Fruit fly (Drosophila melanogaster) whole organism, embryonic: ENCODE results near the gene gdl.

Source experiments
- Atf6 ChIP-seq: fragments of 200-800 bp; sonication (Bioruptor generic); IDR thresholded peaks from 2 replicates; pipeline ENCODE4 v1.3.6; 2022; ENCODE audit warnings: missing biosample characterization, missing genetic modification characterization
- Bdp1 ChIP-seq: fragments of 200-800 bp; sonication (Bioruptor generic); optimal IDR thresholded peaks from 3 replicates; lab custom pipeline; 2016; ENCODE audit warnings: missing biosample characterization, missing genetic modification characterization
- Bteb2 ChIP-seq: fragments of 200-800 bp; sonication (Bioruptor generic); optimal IDR thresholded peaks from 2 replicates; lab custom pipeline; 2016; ENCODE audit warnings: missing biosample characterization, missing genetic modification characterization
- CG10366 ChIP-seq: fragments of 200-800 bp; sonication (Bioruptor generic); IDR thresholded peaks from 2 replicates; pipeline ENCODE4 v1.3.6; 2022; ENCODE audit warnings: missing biosample characterization, missing genetic modification characterization
- CG11560 ChIP-seq: fragments of 200-800 bp; sonication (Bioruptor generic); IDR thresholded peaks from 3 replicates; pipeline ENCODE4 v1.3.6; 2022; ENCODE audit warnings: missing biosample characterization, missing genetic modification characterization
- CG14014 ChIP-seq: fragments of 200-800 bp; sonication (Bioruptor generic); IDR thresholded peaks from 2 replicates; pipeline ENCODE4 v1.3.6; 2022; ENCODE audit warnings: missing biosample characterization, missing genetic modification characterization
- CG14710 ChIP-seq: fragments of 200-800 bp; sonication (Bioruptor generic); optimal IDR thresholded peaks from 3 replicates; lab custom pipeline; 2019; ENCODE audit warnings: missing biosample characterization, mild to moderate bottlenecking, missing genetic modification characterization, moderate library complexity
- CG15011 ChIP-seq: fragments of 200-800 bp; sonication (Bioruptor generic); optimal IDR thresholded peaks from 3 replicates; lab custom pipeline; 2018; ENCODE audit warnings: missing biosample characterization, mild to moderate bottlenecking, missing genetic modification characterization
- CG15073 ChIP-seq: fragments of 200-800 bp; sonication (Bioruptor generic); optimal IDR thresholded peaks from 2 replicates; lab custom pipeline; 2016; ENCODE audit warnings: missing biosample characterization, missing genetic modification characterization
- CG15601 ChIP-seq: fragments of 200-800 bp; sonication (Bioruptor generic); optimal IDR thresholded peaks from 3 replicates; lab custom pipeline; 2019; ENCODE audit warnings: missing biosample characterization, mild to moderate bottlenecking, missing genetic modification characterization, moderate library complexity
- CG18476 ChIP-seq: fragments of 200-800 bp; sonication (Bioruptor generic); optimal IDR thresholded peaks from 2 replicates; lab custom pipeline; 2016; ENCODE audit warnings: missing biosample characterization, mild to moderate bottlenecking, missing genetic modification characterization
- CG18619 ChIP-seq: fragments of 200-800 bp; sonication (Bioruptor generic); optimal IDR thresholded peaks from 3 replicates; lab custom pipeline; 2017; ENCODE audit warnings: missing biosample characterization, mild to moderate bottlenecking, missing genetic modification characterization
- CG2712 ChIP-seq: fragments of 200-800 bp; optimal IDR thresholded peaks from 3 replicates; lab custom pipeline; 2019; ENCODE audit warnings: missing biosample characterization, mild to moderate bottlenecking, missing genetic modification characterization, moderate library complexity
- CG30431 ChIP-seq: fragments of 200-800 bp; sonication (Bioruptor generic); optimal IDR thresholded peaks from 2 replicates; lab custom pipeline; 2017; ENCODE audit warnings: missing biosample characterization, missing genetic modification characterization
- CG7987 ChIP-seq: fragments of 200-800 bp; sonication (Bioruptor generic); optimal IDR thresholded peaks from 2 replicates; lab custom pipeline; 2018; ENCODE audit warnings: missing biosample characterization, mild to moderate bottlenecking, missing genetic modification characterization, moderate library complexity
- CG8359 ChIP-seq: fragments of 200-800 bp; sonication (Bioruptor generic); optimal IDR thresholded peaks from 2 replicates; lab custom pipeline; 2017; ENCODE audit warnings: missing biosample characterization, mild to moderate bottlenecking, missing genetic modification characterization, borderline replicate concordance
- CG8924 ChIP-seq: fragments of 200-800 bp; optimal IDR thresholded peaks from 3 replicates; lab custom pipeline; 2019; ENCODE audit warnings: missing biosample characterization, mild to moderate bottlenecking, missing genetic modification characterization, moderate library complexity
- Camta ChIP-seq: fragments of 200-800 bp; sonication (Bioruptor generic); optimal IDR thresholded peaks from 2 replicates; lab custom pipeline; 2016; ENCODE audit warnings: missing biosample characterization, missing genetic modification characterization
- D19A ChIP-seq: fragments of 200-800 bp; optimal IDR thresholded peaks from 3 replicates; lab custom pipeline; 2019; ENCODE audit warnings: missing biosample characterization, mild to moderate bottlenecking, missing genetic modification characterization, moderate library complexity
- Drgx ChIP-seq: fragments of 200-800 bp; sonication (Bioruptor generic); IDR thresholded peaks from 2 replicates; pipeline ENCODE4 v1.3.6; 2022; ENCODE audit warnings: missing biosample characterization, missing genetic modification characterization
- GATAe ChIP-seq: fragments of 200-800 bp; sonication (Bioruptor generic); conservative IDR thresholded peaks from 2 replicates; pipeline ENCODE4 v1.3.6; 2022; ENCODE audit warnings: missing biosample characterization, missing genetic modification characterization
- H2.0 ChIP-seq: fragments of 200-800 bp; sonication (Bioruptor generic); IDR thresholded peaks from 2 replicates; pipeline ENCODE4 v1.3.6; 2022; ENCODE audit warnings: missing biosample characterization, missing genetic modification characterization
- HLH3B ChIP-seq: fragments of 200-800 bp; sonication (Bioruptor generic); IDR thresholded peaks from 2 replicates; pipeline ENCODE4 v1.3.6; 2022; ENCODE audit warnings: missing biosample characterization, missing genetic modification characterization
- Hr39 ChIP-seq: fragments of >200 bp; optimal IDR thresholded peaks from 2 replicates; lab custom pipeline; 2017
- MTF-1 ChIP-seq: fragments of 200-800 bp; sonication (Bioruptor generic); optimal IDR thresholded peaks from 2 replicates; lab custom pipeline; 2018; ENCODE audit warnings: missing biosample characterization, mild to moderate bottlenecking, missing genetic modification characterization, borderline replicate concordance
- Mes4 ChIP-seq: fragments of 200-800 bp; sonication (Bioruptor generic); optimal IDR thresholded peaks from 2 replicates; lab custom pipeline; 2016; ENCODE audit warnings: missing biosample characterization, missing genetic modification characterization
- Optix ChIP-seq: fragments of 200-800 bp; sonication (Bioruptor generic); IDR thresholded peaks from 3 replicates; pipeline ENCODE4 v1.3.6; 2022; ENCODE audit warnings: missing biosample characterization, missing genetic modification characterization
- Ravus ChIP-seq: fragments of 200-800 bp; sonication (Bioruptor generic); IDR thresholded peaks from 2 replicates; pipeline ENCODE4 v1.3.6; 2022; ENCODE audit warnings: missing biosample characterization, missing genetic modification characterization
- Six4 ChIP-seq: fragments of 200-800 bp; sonication (Bioruptor generic); optimal IDR thresholded peaks from 2 replicates; lab custom pipeline; 2016; ENCODE audit warnings: missing biosample characterization, missing genetic modification characterization
- ac ChIP-seq: fragments of 200-800 bp; sonication (Bioruptor generic); optimal IDR thresholded peaks from 3 replicates; lab custom pipeline; 2017; ENCODE audit warnings: missing biosample characterization, mild to moderate bottlenecking, missing genetic modification characterization
- btn ChIP-seq: fragments of 200-800 bp; sonication (Bioruptor generic); optimal IDR thresholded peaks from 2 replicates; lab custom pipeline; 2016; ENCODE audit warnings: missing biosample characterization, missing genetic modification characterization
- cad ChIP-seq: fragments of >200 bp; optimal IDR thresholded peaks from 2 replicates; lab custom pipeline; 2017; ENCODE audit warnings: missing biosample characterization, missing genetic modification characterization
- ci ChIP-seq: fragments of 200-800 bp; sonication (Bioruptor generic); IDR thresholded peaks from 3 replicates; pipeline ENCODE4 v1.3.6; 2022; ENCODE audit warnings: missing biosample characterization, missing genetic modification characterization
- croc ChIP-seq: fragments of 200-800 bp; sonication (Bioruptor generic); conservative IDR thresholded peaks from 3 replicates; pipeline ENCODE4 v1.3.6; 2022; ENCODE audit warnings: missing biosample characterization, missing genetic modification characterization
- cwo ChIP-seq: fragments of 200-800 bp; sonication (Bioruptor generic); optimal IDR thresholded peaks from 3 replicates; lab custom pipeline; 2017; ENCODE audit warnings: missing biosample characterization, missing genetic modification characterization, mild to moderate bottlenecking, moderate library complexity, missing genetic modification reagents
- dan ChIP-seq: fragments of 200-800 bp; sonication (Bioruptor generic); IDR thresholded peaks from 2 replicates; pipeline ENCODE4 v1.3.6; 2022; ENCODE audit warnings: missing biosample characterization, missing genetic modification characterization
- dmrt99B ChIP-seq: fragments of 200-800 bp; sonication (Bioruptor generic); optimal IDR thresholded peaks from 2 replicates; lab custom pipeline; 2018; ENCODE audit warnings: missing biosample characterization, mild to moderate bottlenecking, missing genetic modification characterization, moderate library complexity
- exex ChIP-seq: fragments of 200-800 bp; sonication (Bioruptor generic); optimal IDR thresholded peaks from 4 replicates; lab custom pipeline; 2018; ENCODE audit warnings: missing biosample characterization, mild to moderate bottlenecking, missing genetic modification characterization, moderate library complexity
- gcm ChIP-seq: fragments of 200-800 bp; sonication (Bioruptor generic); optimal IDR thresholded peaks from 2 replicates; lab custom pipeline; 2019; ENCODE audit warnings: missing biosample characterization, mild to moderate bottlenecking, missing genetic modification characterization, moderate library complexity
- gem ChIP-seq: fragments of 200-800 bp; sonication (Bioruptor generic); optimal IDR thresholded peaks from 2 replicates; lab custom pipeline; 2019; ENCODE audit warnings: missing biosample characterization, mild to moderate bottlenecking, missing genetic modification characterization, moderate library complexity
- gfzf ChIP-seq: fragments of 200-800 bp; sonication (Bioruptor generic); optimal IDR thresholded peaks from 2 replicates; lab custom pipeline; 2016; ENCODE audit warnings: missing biosample characterization, mild to moderate bottlenecking, missing genetic modification characterization, moderate library complexity
- gsb-n ChIP-seq: fragments of 200-800 bp; sonication (Bioruptor generic); optimal IDR thresholded peaks from 3 replicates; lab custom pipeline; 2018; ENCODE audit warnings: missing biosample characterization, mild to moderate bottlenecking, missing genetic modification characterization
- nom ChIP-seq: fragments of 200-800 bp; sonication (Bioruptor generic); optimal IDR thresholded peaks from 2 replicates; lab custom pipeline; 2017; ENCODE audit warnings: missing biosample characterization, missing genetic modification characterization, mild to moderate bottlenecking, moderate library complexity, missing genetic modification reagents
- pfk ChIP-seq: fragments of 200-800 bp; sonication (Bioruptor generic); optimal IDR thresholded peaks from 2 replicates; lab custom pipeline; 2018; ENCODE audit warnings: missing biosample characterization, mild to moderate bottlenecking, missing genetic modification characterization, moderate library complexity
- sc ChIP-seq, 3 experiments: fragments of >200 bp in 2 of 3; fragments of 200-800 bp in 1 of 3; sonication (Bioruptor generic) in 1 of 3; optimal IDR thresholded peaks; 2 replicates in 2 of 3; 3 replicates in 1 of 3; lab custom pipeline; 2017; ENCODE audit warnings: mild to moderate bottlenecking in 1 of 3, missing biosample characterization in 1 of 3, missing genetic modification characterization in 1 of 3, missing genetic modification reagents in 1 of 3
- shn ChIP-seq: fragments of 200-800 bp; sonication (Bioruptor generic); optimal IDR thresholded peaks from 3 replicates; lab custom pipeline; 2016; ENCODE audit warnings: missing biosample characterization, missing genetic modification characterization
- sob ChIP-seq: fragments of 200-800 bp; sonication (Bioruptor generic); IDR thresholded peaks from 2 replicates; pipeline ENCODE4 v1.3.6; 2022; ENCODE audit warnings: missing biosample characterization, missing genetic modification characterization
- sr ChIP-seq: fragments of 200-800 bp; sonication (Bioruptor generic); IDR thresholded peaks from 3 replicates; pipeline ENCODE4 v1.3.6; 2022; ENCODE audit warnings: missing biosample characterization, missing genetic modification characterization
- stc ChIP-seq: fragments of 200-800 bp; sonication (Bioruptor generic); IDR thresholded peaks from 2 replicates; pipeline ENCODE4 v1.3.6; 2022; ENCODE audit warnings: missing biosample characterization, missing genetic modification characterization
- tio ChIP-seq: fragments of 200-800 bp; sonication (Bioruptor generic); optimal IDR thresholded peaks from 2 replicates; lab custom pipeline; 2017; ENCODE audit warnings: missing biosample characterization, missing genetic modification characterization, inconsistent platforms

gdl gene

DNA sequence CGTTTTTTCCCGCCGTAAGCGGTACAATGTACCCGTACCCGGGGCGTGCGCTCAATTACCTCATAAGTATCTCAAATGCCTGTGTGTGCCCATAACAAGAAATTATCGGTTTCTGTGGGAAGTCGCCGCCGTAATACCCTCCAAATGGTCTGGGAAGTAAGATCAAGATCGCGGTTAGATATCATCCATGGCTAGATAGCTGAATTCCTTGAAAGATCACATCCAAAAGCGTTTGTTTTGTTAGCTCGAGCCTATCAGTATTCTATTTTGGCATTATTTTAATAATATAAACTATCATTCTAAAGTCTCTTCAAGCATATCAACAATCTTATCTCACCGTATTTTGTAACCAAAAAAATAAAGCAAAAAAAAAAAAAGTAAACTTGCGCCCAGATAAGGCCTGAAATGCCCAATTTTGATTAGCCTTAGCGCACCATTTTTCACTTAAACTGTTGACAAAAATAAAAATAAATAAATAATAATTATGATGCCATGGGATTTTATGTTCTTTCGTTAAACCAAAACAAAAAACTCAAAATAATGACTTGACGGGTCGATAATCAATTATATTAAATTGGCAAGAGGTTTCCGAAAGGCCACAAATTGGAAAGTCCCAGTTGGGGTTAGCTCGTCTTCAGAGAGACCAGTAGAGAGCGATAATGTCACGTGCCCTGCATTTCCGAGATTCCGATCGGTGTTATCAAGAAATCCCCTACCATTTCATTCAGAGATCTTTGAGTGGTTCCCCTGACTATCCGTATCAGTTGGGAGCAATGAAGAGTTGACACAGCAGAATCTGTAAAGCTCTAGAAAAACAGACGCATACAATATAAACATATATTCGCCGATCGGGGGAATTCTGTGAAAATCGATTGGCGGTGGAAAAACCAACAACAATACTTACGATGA, 29.6 kb downstream of the gdl start (continued):
- TF ChIP-seq CG14014, result no peak
- peak; percentile 72 for TF ChIP-seq D19A (tag; lab: Kevin White, UChicago)
- no peak for TF ChIP-seq CG15601 (tag; lab: Kevin White, UChicago)
- no peak for TF ChIP-seq croc (GFP tag; lab: Robert Waterston, UW)
- TF ChIP-seq GATAe (GFP tag; lab: Robert Waterston, UW), result peak; percentile 63; the same call in 1 of the 2 replicates
- no peak for TF ChIP-seq cad (GFP tag; lab: Kevin White, UChicago)
- no peak for TF ChIP-seq Drgx (GFP tag; lab: Robert Waterston, UW)
- no peak for TF ChIP-seq Optix
- TF ChIP-seq ci (GFP tag; lab: Robert Waterston, UW), result no peak
- TF ChIP-seq CG30431, result no peak
- no peak for TF ChIP-seq shn (GFP tag; lab: Kevin White, UChicago)
- no peak for TF ChIP-seq CG8924 (tag; lab: Kevin White, UChicago)
- TF ChIP-seq Six4 (GFP tag; lab: Kevin White, UChicago), result no peak
- TF ChIP-seq MTF-1, result no peak
- TF ChIP-seq CG2712 (tag; lab: Kevin White, UChicago), result peak; percentile 6
- peak; percentile 1 for TF ChIP-seq dmrt99B (tag; lab: Kevin White, UChicago)
- no peak for TF ChIP-seq stc
- TF ChIP-seq CG18476 (GFP tag; lab: Kevin White, UChicago), result no peak
- TF ChIP-seq sr, result no peak
- no peak for TF ChIP-seq Hr39 (lab: Kevin White, UChicago)
- no peak for TF ChIP-seq Camta (GFP tag; lab: Kevin White, UChicago)
- no peak for TF ChIP-seq CG8359 (GFP tag; lab: Kevin White, UChicago)
- no peak for TF ChIP-seq CG18619
- TF ChIP-seq cwo, result peak; percentile 84
- TF ChIP-seq nom (GFP tag; lab: Kevin White, UChicago), result no peak
- no peak for TF ChIP-seq sob
- TF ChIP-seq CG7987 (GFP tag; lab: Kevin White, UChicago), result no peak
- TF ChIP-seq gfzf (GFP tag; lab: Kevin White, UChicago), result no peak
- no peak for TF ChIP-seq CG14710
- no peak for TF ChIP-seq CG15011 (GFP tag; lab: Kevin White, UChicago)
- no peak for TF ChIP-seq sc (optimal IDR thresholded peaks at IDR 0.05; lab: Kevin White, UChicago)
- TF ChIP-seq sc (GFP tag; optimal IDR thresholded peaks at IDR 0.05; lab: Kevin White, UChicago), result no peak
- no peak for TF ChIP-seq pfk (GFP tag; lab: Kevin White, UChicago)
- TF ChIP-seq CG15073, result no peak
- TF ChIP-seq Bteb2, result no peak
- no peak for TF ChIP-seq HLH3B (GFP tag; lab: Robert Waterston, UW)
- no peak for TF ChIP-seq gsb-n
- peak; percentile 88 for TF ChIP-seq exex (tag; lab: Kevin White, UChicago)
- no peak for TF ChIP-seq Bdp1 (GFP tag; lab: Kevin White, UChicago)
- no peak for TF ChIP-seq H2.0 (GFP tag; lab: Robert Waterston, UW)
- no peak for TF ChIP-seq Ravus
- TF ChIP-seq CG11560 (tag; lab: Robert Waterston, UW), result no peak
- TF ChIP-seq ac (GFP tag; lab: Kevin White, UChicago), result no peak
- TF ChIP-seq tio (GFP tag; lab: Kevin White, UChicago), result no peak
- no peak for TF ChIP-seq dan
- TF ChIP-seq btn (GFP tag; lab: Kevin White, UChicago), result no peak
- TF ChIP-seq gem (tag; lab: Kevin White, UChicago), result peak; percentile 22
- TF ChIP-seq gcm (GFP tag; lab: Kevin White, UChicago), result no peak
- TF ChIP-seq CG10366 (GFP tag; lab: Robert Waterston, UW), result no peak
- TF ChIP-seq Mes4 (GFP tag; lab: Kevin White, UChicago), result no peak
- no peak for TF ChIP-seq Atf6 (GFP tag; lab: Robert Waterston, UW)
